Fruit fly (Drosophila melanogaster) whole organism, embryonic: ENCODE results near the gene CG13359.

Experiments used
- Atf-2 ChIP-seq: fragments of 200-800 bp; sonication (Bioruptor generic); optimal IDR thresholded peaks from 2 replicates; lab custom pipeline; 2016; ENCODE audit warnings: missing biosample characterization, missing genetic modification characterization
- Blimp-1 ChIP-seq: fragments of 200-800 bp; sonication (Bioruptor generic); optimal IDR thresholded peaks from 3 replicates; lab custom pipeline; 2018; ENCODE audit warnings: missing biosample characterization, missing genetic modification characterization, mild to moderate bottlenecking, moderate library complexity, missing genetic modification reagents
- CG11456 ChIP-seq: fragments of 200-800 bp; sonication (Bioruptor generic); IDR thresholded peaks from 3 replicates; pipeline ENCODE4 v1.3.6; 2022; ENCODE audit warnings: missing biosample characterization, missing genetic modification characterization
- CG11696 ChIP-seq: fragments of 200-800 bp; sonication (Bioruptor generic); IDR thresholded peaks from 2 replicates; pipeline ENCODE4 v1.3.6; 2022; ENCODE audit warnings: missing biosample characterization, missing genetic modification characterization
- CG12071 ChIP-seq: fragments of 200-800 bp; sonication (Bioruptor generic); optimal IDR thresholded peaks from 3 replicates; lab custom pipeline; 2018; ENCODE audit warnings: missing biosample characterization, mild to moderate bottlenecking, missing genetic modification characterization
- CG12299 ChIP-seq: fragments of 200-800 bp; sonication (Bioruptor generic); optimal IDR thresholded peaks from 2 replicates; lab custom pipeline; 2018; ENCODE audit warnings: missing biosample characterization, mild to moderate bottlenecking, missing genetic modification characterization
- CG1233 ChIP-seq: fragments of 200-800 bp; sonication (Bioruptor generic); optimal IDR thresholded peaks from 4 replicates; lab custom pipeline; 2018; ENCODE audit warnings: missing biosample characterization, mild to moderate bottlenecking, missing genetic modification characterization
- CG13123 ChIP-seq: fragments of 200-800 bp; sonication (Bioruptor generic); optimal IDR thresholded peaks from 2 replicates; lab custom pipeline; 2016; ENCODE audit warnings: missing biosample characterization, missing genetic modification characterization
- CG13894 ChIP-seq: fragments of 200-800 bp; sonication (Bioruptor generic); optimal IDR thresholded peaks from 3 replicates; lab custom pipeline; 2018; ENCODE audit warnings: missing biosample characterization, mild to moderate bottlenecking, missing genetic modification characterization, moderate library complexity
- CG14050 ChIP-seq: fragments of 200-800 bp; sonication (Bioruptor generic); IDR thresholded peaks from 3 replicates; pipeline ENCODE4 v1.3.6; 2022; ENCODE audit warnings: missing biosample characterization, missing genetic modification characterization
- CG14441 ChIP-seq: fragments of 200-800 bp; sonication (Bioruptor generic); IDR thresholded peaks from 2 replicates; pipeline ENCODE4 v1.3.6; 2022; ENCODE audit warnings: missing biosample characterization, missing genetic modification characterization
- CG17568 ChIP-seq: fragments of 200-800 bp; sonication (Bioruptor generic); optimal IDR thresholded peaks from 2 replicates; lab custom pipeline; 2018; ENCODE audit warnings: missing biosample characterization, mild to moderate bottlenecking, missing genetic modification characterization, moderate library complexity
- CG30020 ChIP-seq: fragments of 200-800 bp; optimal IDR thresholded peaks from 2 replicates; lab custom pipeline; 2019; ENCODE audit warnings: missing biosample characterization, mild to moderate bottlenecking, missing genetic modification characterization, moderate library complexity
- CG32772 ChIP-seq: fragments of 200-800 bp; sonication (Bioruptor generic); IDR thresholded peaks from 2 replicates; pipeline ENCODE4 v1.3.6; 2022; ENCODE audit warnings: missing biosample characterization, missing genetic modification characterization
- CG33213 ChIP-seq: fragments of 200-800 bp; sonication (Bioruptor generic); optimal IDR thresholded peaks from 3 replicates; lab custom pipeline; 2016; ENCODE audit warnings: missing biosample characterization, missing genetic modification characterization
- CG3407 ChIP-seq: fragments of 200-800 bp; sonication (Bioruptor generic); optimal IDR thresholded peaks from 2 replicates; lab custom pipeline; 2018; ENCODE audit warnings: missing biosample characterization, mild to moderate bottlenecking, missing genetic modification characterization
- CG34376 ChIP-seq: fragments of 200-800 bp; sonication (Bioruptor generic); optimal IDR thresholded peaks from 2 replicates; lab custom pipeline; 2018; ENCODE audit warnings: missing biosample characterization, mild to moderate bottlenecking, missing genetic modification characterization
- CG6683 ChIP-seq: fragments of 200-800 bp; sonication (Bioruptor generic); optimal IDR thresholded peaks from 2 replicates; lab custom pipeline; 2017; ENCODE audit warnings: missing biosample characterization, mild to moderate bottlenecking, missing genetic modification characterization, missing genetic modification reagents
- CG7839 ChIP-seq: fragments of 200-800 bp; sonication (Bioruptor generic); optimal IDR thresholded peaks from 3 replicates; lab custom pipeline; 2018; ENCODE audit warnings: missing biosample characterization, mild to moderate bottlenecking, missing genetic modification characterization, moderate library complexity
- CG7987 ChIP-seq: fragments of 200-800 bp; sonication (Bioruptor generic); optimal IDR thresholded peaks from 2 replicates; lab custom pipeline; 2018; ENCODE audit warnings: missing biosample characterization, mild to moderate bottlenecking, missing genetic modification characterization, moderate library complexity
- Elba2 ChIP-seq: fragments of 200-800 bp; sonication (Bioruptor generic); optimal IDR thresholded peaks from 3 replicates; lab custom pipeline; 2016; ENCODE audit warnings: missing biosample characterization, missing genetic modification characterization
- Ets65A ChIP-seq: fragments of 200-800 bp; sonication (Bioruptor generic); peaks from one replicate; lab custom pipeline; 2016; ENCODE audit warnings: missing biosample characterization, missing genetic modification characterization
- HLH54F ChIP-seq: fragments of 200-800 bp; sonication (Bioruptor generic); optimal IDR thresholded peaks from 3 replicates; lab custom pipeline; 2016; ENCODE audit warnings: missing biosample characterization, missing genetic modification characterization
- NC2β ChIP-seq: fragments of 200-800 bp; sonication (Bioruptor generic); optimal IDR thresholded peaks from 2 replicates; lab custom pipeline; 2016; ENCODE audit warnings: missing biosample characterization, missing genetic modification characterization
- NK7.1 ChIP-seq: fragments of 200-800 bp; sonication (Bioruptor generic); optimal IDR thresholded peaks from 3 replicates; lab custom pipeline; 2016; ENCODE audit warnings: missing biosample characterization, missing genetic modification characterization
- Oaz ChIP-seq: fragments of 200-800 bp; sonication (Bioruptor generic); IDR thresholded peaks from 2 replicates; pipeline ENCODE4 v1.3.6; 2022; ENCODE audit warnings: missing biosample characterization, missing genetic modification characterization
- Optix ChIP-seq: fragments of 200-800 bp; sonication (Bioruptor generic); IDR thresholded peaks from 3 replicates; pipeline ENCODE4 v1.3.6; 2022; ENCODE audit warnings: missing biosample characterization, missing genetic modification characterization
- Trl ChIP-seq, 3 experiments: fragments of >200 bp in 2 of 3; fragments of 200-800 bp in 1 of 3; sonication (Bioruptor generic) in 1 of 3; optimal IDR thresholded peaks; 2 replicates in 1 of 3; 3 replicates in 2 of 3; lab custom pipeline; 2016 to 2017; ENCODE audit warnings: missing biosample characterization in 1 of 3, missing genetic modification characterization in 1 of 3
- ac ChIP-seq: fragments of 200-800 bp; sonication (Bioruptor generic); optimal IDR thresholded peaks from 3 replicates; lab custom pipeline; 2017; ENCODE audit warnings: missing biosample characterization, mild to moderate bottlenecking, missing genetic modification characterization
- al ChIP-seq: fragments of 200-800 bp; sonication (Bioruptor generic); IDR thresholded peaks from 2 replicates; pipeline ENCODE4 v1.3.6; 2022; ENCODE audit warnings: missing biosample characterization, missing genetic modification characterization
- br ChIP-seq: fragments of >200 bp; optimal IDR thresholded peaks from 2 replicates; lab custom pipeline; 2017
- bsh ChIP-seq, 2 experiments: fragments of 200-800 bp; sonication (Bioruptor generic); optimal IDR thresholded peaks; 2 replicates each; lab custom pipeline; 2017 to 2018; ENCODE audit warnings: mild to moderate bottlenecking in 2 of 2, missing biosample characterization in 2 of 2, missing genetic modification characterization in 2 of 2, moderate library complexity in 1 of 2
- croc ChIP-seq: fragments of 200-800 bp; sonication (Bioruptor generic); conservative IDR thresholded peaks from 3 replicates; pipeline ENCODE4 v1.3.6; 2022; ENCODE audit warnings: missing biosample characterization, missing genetic modification characterization
- fd102C ChIP-seq: fragments of 200-800 bp; sonication (Bioruptor generic); optimal IDR thresholded peaks from 2 replicates; lab custom pipeline; 2018; ENCODE audit warnings: missing biosample characterization, mild to moderate bottlenecking, missing genetic modification characterization, moderate library complexity
- fd3F ChIP-seq: fragments of 200-800 bp; sonication (Bioruptor generic); optimal IDR thresholded peaks from 2 replicates; lab custom pipeline; 2018; ENCODE audit warnings: missing biosample characterization, mild to moderate bottlenecking, missing genetic modification characterization, moderate library complexity
- hbn ChIP-seq: fragments of 200-800 bp; sonication (Bioruptor generic); IDR thresholded peaks from 2 replicates; pipeline ENCODE4 v1.3.6; 2022; ENCODE audit warnings: missing biosample characterization, missing genetic modification characterization; ENCODE audit not compliant: partially characterized antibody
- jumu ChIP-seq: fragments of 200-800 bp; sonication (Bioruptor generic); optimal IDR thresholded peaks from 3 replicates; lab custom pipeline; 2016; ENCODE audit warnings: missing biosample characterization, missing genetic modification characterization
- lilli ChIP-seq: fragments of 200-800 bp; sonication (Bioruptor generic); optimal IDR thresholded peaks from 3 replicates; lab custom pipeline; 2016; ENCODE audit warnings: missing biosample characterization, missing genetic modification characterization
- lmd ChIP-seq: fragments of 200-800 bp; sonication (Bioruptor generic); IDR thresholded peaks from 2 replicates; pipeline ENCODE4 v1.3.6; 2022; ENCODE audit warnings: missing biosample characterization, missing genetic modification characterization
- luna ChIP-seq: fragments of 200-800 bp; sonication (Bioruptor generic); optimal IDR thresholded peaks from 2 replicates; lab custom pipeline; 2016; ENCODE audit warnings: missing biosample characterization, missing genetic modification characterization
- pan ChIP-seq, 4 experiments: fragments of >200 bp in 3 of 4; fragments of 200-800 bp in 1 of 4; sonication (Bioruptor generic) in 1 of 4; optimal IDR thresholded peaks in 3 of 4; IDR thresholded peaks in 1 of 4; 2 replicates each; pipeline versions ENCODE4 v1.3.6 to Lab custom; 2017 to 2022; ENCODE audit warnings: missing biosample characterization in 2 of 4, missing genetic modification characterization in 2 of 4, mixed read lengths in 1 of 4
- ranshi ChIP-seq: fragments of 200-800 bp; sonication (Bioruptor generic); IDR thresholded peaks from 2 replicates; pipeline ENCODE4 v1.3.6; 2022; ENCODE audit warnings: missing biosample characterization, missing genetic modification characterization
- scrt ChIP-seq: fragments of 200-800 bp; sonication (Bioruptor generic); optimal IDR thresholded peaks from 2 replicates; lab custom pipeline; 2018; ENCODE audit warnings: missing biosample characterization, mild to moderate bottlenecking, missing genetic modification characterization, moderate library complexity
- sens ChIP-seq: fragments of 200-800 bp; sonication (Bioruptor generic); peaks from one replicate; lab custom pipeline; 2016; ENCODE audit warnings: missing biosample characterization, missing genetic modification characterization
- sna ChIP-seq: fragments of 200-800 bp; sonication (Bioruptor generic); IDR thresholded peaks from 2 replicates; pipeline ENCODE4 v1.3.6; 2022; ENCODE audit warnings: missing biosample characterization, missing genetic modification characterization; ENCODE audit not compliant: partially characterized antibody
- stc ChIP-seq: fragments of 200-800 bp; sonication (Bioruptor generic); IDR thresholded peaks from 2 replicates; pipeline ENCODE4 v1.3.6; 2022; ENCODE audit warnings: missing biosample characterization, missing genetic modification characterization
- tin ChIP-seq: fragments of 200-800 bp; sonication (Bioruptor generic); optimal IDR thresholded peaks from 3 replicates; lab custom pipeline; 2016; ENCODE audit warnings: missing biosample characterization, missing genetic modification characterization
- tio ChIP-seq: fragments of 200-800 bp; sonication (Bioruptor generic); optimal IDR thresholded peaks from 2 replicates; lab custom pipeline; 2017; ENCODE audit warnings: missing biosample characterization, missing genetic modification characterization, inconsistent platforms
- tx ChIP-seq: fragments of 200-800 bp; sonication (Bioruptor generic); optimal IDR thresholded peaks from 2 replicates; lab custom pipeline; 2016; ENCODE audit warnings: missing biosample characterization, missing genetic modification characterization

Gene CG13359

dm6 chrX:755642-756332 is 47.5 kb downstream of the CG13359 start (continued):
- TF ChIP-seq CG12071 (peak; percentile 76), CG14050 (GFP tag; lab: Robert Waterston, UW) (peak; percentile 79), ranshi (GFP tag; lab: Robert Waterston, UW) (peak; percentile 86), tx (GFP tag; lab: Kevin White, UChicago) (peak; percentile 85), croc (GFP tag; lab: Robert Waterston, UW) (peak; percentile 33; the same call in 2 of the 3 replicates), CG3407 (GFP tag; lab: Kevin White, UChicago) (peak; percentile 56), lmd (GFP tag; lab: Robert Waterston, UW) (peak; percentile 88), CG7987 (peak; percentile 54), pan (optimal IDR thresholded peaks at IDR 0.05; lab: Kevin White, UChicago) (no peak), pan (GFP tag; optimal IDR thresholded peaks at IDR 0.05 in 1 of 2, IDR thresholded peaks at IDR 0.05 in 1 of 2) (peak in 1 of 2 experiments; percentile 89), CG11456 (GFP tag; lab: Robert Waterston, UW) (peak; percentile 95), Elba2 (no peak), ac (GFP tag; lab: Kevin White, UChicago) (no peak), CG12299 (peak; percentile 70), luna (peak; percentile 79), CG14441 (GFP tag; lab: Robert Waterston, UW) (peak; percentile 81), CG13123 (GFP tag; lab: Kevin White, UChicago) (peak; percentile 50), CG17568 (peak; percentile 59), fd3F (peak; percentile 70), CG1233 (GFP tag; lab: Kevin White, UChicago) (peak; percentile 66), CG30020 (tag; lab: Kevin White, UChicago) (no peak), jumu (GFP tag; lab: Kevin White, UChicago) (peak; percentile 76), Blimp-1 (peak; percentile 72), CG34376 (peak; percentile 80), CG13894 (tag; lab: Kevin White, UChicago) (peak; percentile 75), lilli (GFP tag; lab: Kevin White, UChicago) (peak; percentile 95), CG6683 (GFP tag; lab: Kevin White, UChicago) (peak; percentile 66), scrt (GFP tag; lab: Kevin White, UChicago) (peak; percentile 76), CG33213 (GFP tag; lab: Kevin White, UChicago) (peak; percentile 83), NC2β (GFP tag; lab: Kevin White, UChicago) (peak; percentile 72), tin (GFP tag; lab: Kevin White, UChicago) (peak; percentile 78), CG11696 (GFP tag; lab: Robert Waterston, UW) (peak; percentile 70), Optix (GFP tag; lab: Robert Waterston, UW) (peak; percentile 73), tio (GFP tag; lab: Kevin White, UChicago) (no peak), hbn (no peak), sna (GFP tag; lab: Robert Waterston, UW) (no peak), Ets65A (peak; percentile 95), NK7.1 (GFP tag; lab: Kevin White, UChicago) (peak; percentile 80), fd102C (GFP tag; lab: Kevin White, UChicago) (no peak), HLH54F (peak; percentile 91), Atf-2 (peak; percentile 67), Trl (optimal IDR thresholded peaks at IDR 0.05; lab: Kevin White, UChicago) (peak in 1 of 2 experiments; percentile 32), Trl (GFP tag; optimal IDR thresholded peaks at IDR 0.05; lab: Kevin White, UChicago) (peak; percentile 80), al (GFP tag; lab: Robert Waterston, UW) (peak; percentile 89), Oaz (GFP tag; lab: Robert Waterston, UW) (peak; percentile 59; the same call in 1 of the 2 replicates), CG7839 (peak; percentile 86), br (lab: Kevin White, UChicago) (no peak), stc (GFP tag; lab: Robert Waterston, UW) (peak; percentile 77), CG32772 (GFP tag; lab: Robert Waterston, UW) (peak; percentile 76), sens (GFP tag; lab: Kevin White, UChicago) (peak; percentile 94), bsh (GFP tag; optimal IDR thresholded peaks at IDR 0.05; lab: Kevin White, UChicago) (peak; percentile 76 to 77)
